Worm (Caenorhabditis elegans): ENCODE data around the gene F41C3.11.
A peak's percentile ranks its signal among the peaks of the same experiment; 100 is the strongest.

DNA sequence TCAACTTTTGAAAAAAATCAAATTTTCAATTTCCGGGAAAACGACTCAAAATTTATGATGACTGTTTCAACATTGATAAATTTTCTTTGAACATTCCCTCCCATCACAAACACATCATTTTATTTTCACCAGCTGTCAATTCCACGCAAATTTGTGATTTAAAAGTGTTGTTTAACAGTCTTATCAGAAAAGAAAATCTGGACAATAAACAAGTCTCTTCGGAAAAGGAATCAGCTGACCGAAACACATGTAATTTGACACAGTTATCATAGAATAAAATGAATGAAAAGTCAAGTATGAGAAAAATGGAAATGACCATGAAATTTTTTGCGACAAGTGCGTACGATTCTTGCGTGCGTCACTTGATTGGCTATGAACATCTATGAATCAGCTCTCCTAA is 35.3 kb upstream of the F41C3.11 start:
- TF ChIP-seq skn-1 (tag; optimal IDR thresholded peaks at IDR 0.05) (no peak), unc-39 (tag; optimal IDR thresholded peaks at IDR 0.05) (no peak), T20F7.1 (GFP tag; optimal IDR thresholded peaks at IDR 0.05) (peak; percentile 42), ztf-11 (tag; optimal IDR thresholded peaks at IDR 0.05) (no peak)
